Worm (Caenorhabditis elegans) whole organism, early embryonic: ENCODE results near the gene H28G03.3.
A peak's percentile ranks its signal among the peaks of the same experiment; 100 is the strongest.

Source experiments
- B0310.2 ChIP-seq: sonication (generic microtip); optimal IDR thresholded peaks from 2 replicates; lab custom pipeline; 2016; ENCODE audit warnings: mild to moderate bottlenecking, missing genetic modification characterization, missing compliant biosample characterization
- F13C5.2 ChIP-seq: sonication (generic microtip); optimal IDR thresholded peaks from 2 replicates; lab custom pipeline; 2017; ENCODE audit warnings: mild to moderate bottlenecking, missing genetic modification characterization, inconsistent platforms, missing compliant biosample characterization
- aly-1 ChIP-seq: sonication (generic microtip); optimal IDR thresholded peaks from 2 replicates; lab custom pipeline; 2016; ENCODE audit warnings: missing genetic modification characterization, missing compliant biosample characterization
- ama-1 ChIP-seq: fragments of 150-350 bp; optimal IDR thresholded peaks from 2 replicates; lab custom pipeline; 2014
- ceh-13 ChIP-seq: fragments of 200-800 bp; sonication (Bioruptor generic); optimal IDR thresholded peaks from 2 replicates; lab custom pipeline; 2018; ENCODE audit warnings: mild to moderate bottlenecking, missing genetic modification characterization, missing compliant biosample characterization
- ceh-36 ChIP-seq: sonication (generic microtip); optimal IDR thresholded peaks from 2 replicates; lab custom pipeline; 2016; ENCODE audit warnings: missing genetic modification characterization, inconsistent platforms, missing compliant biosample characterization
- ets-7 ChIP-seq: sonication (generic microtip); optimal IDR thresholded peaks from 2 replicates; lab custom pipeline; 2016; ENCODE audit warnings: missing genotype, missing genetic modification characterization, missing compliant biosample characterization
- flt-1 ChIP-seq: fragments of 200-800 bp; sonication (Bioruptor generic); IDR thresholded peaks from 2 replicates; pipeline ENCODE4 v1.3.6; 2022; ENCODE audit warnings: missing genetic modification characterization, missing compliant biosample characterization
- hmbx-1 ChIP-seq: sonication (generic microtip); optimal IDR thresholded peaks from 2 replicates; lab custom pipeline; 2016; ENCODE audit warnings: mild to moderate bottlenecking, missing genetic modification characterization, missing compliant biosample characterization
- hmg-4 ChIP-seq: fragments of 200-800 bp; sonication (Bioruptor generic); optimal IDR thresholded peaks from 2 replicates; lab custom pipeline; 2018; ENCODE audit warnings: mild to moderate bottlenecking, missing genetic modification characterization, missing compliant biosample characterization
- hnd-1 ChIP-seq: sonication (generic microtip); optimal IDR thresholded peaks from 2 replicates; lab custom pipeline; 2016; ENCODE audit warnings: missing genetic modification characterization, missing compliant biosample characterization
- pes-1 ChIP-seq: fragments of 200-800 bp; sonication (Bioruptor generic); IDR thresholded peaks from 2 replicates; pipeline ENCODE4 v1.3.6; 2022; ENCODE audit warnings: missing genetic modification reagents, missing genetic modification characterization, missing compliant biosample characterization
- scrt-1 ChIP-seq: fragments of 200-800 bp; sonication (Bioruptor generic); IDR thresholded peaks from 2 replicates; pipeline ENCODE4 v1.3.6; 2022; ENCODE audit warnings: missing genetic modification characterization, missing compliant biosample characterization
- sea-1 ChIP-seq: fragments of 200-800 bp; sonication (Bioruptor generic); conservative IDR thresholded peaks from 2 replicates; pipeline ENCODE4 v1.3.6; 2022; ENCODE audit warnings: missing genetic modification characterization, missing compliant biosample characterization
- tbx-11 ChIP-seq: fragments of 200-800 bp; sonication (Bioruptor generic); IDR thresholded peaks from 2 replicates; pipeline ENCODE4 v1.3.6; 2022; ENCODE audit warnings: missing genetic modification characterization, missing compliant biosample characterization
- tbx-37 ChIP-seq: fragments of 200-800 bp; sonication (Bioruptor generic); conservative IDR thresholded peaks from 2 replicates; pipeline ENCODE4 v1.3.6; 2022; ENCODE audit warnings: missing genetic modification reagents, missing genetic modification characterization, missing compliant biosample characterization
- tra-4 ChIP-seq: sonication (generic microtip); optimal IDR thresholded peaks from 2 replicates; lab custom pipeline; 2017; ENCODE audit warnings: missing genetic modification characterization, missing compliant biosample characterization

Gene H28G03.3

DNA sequence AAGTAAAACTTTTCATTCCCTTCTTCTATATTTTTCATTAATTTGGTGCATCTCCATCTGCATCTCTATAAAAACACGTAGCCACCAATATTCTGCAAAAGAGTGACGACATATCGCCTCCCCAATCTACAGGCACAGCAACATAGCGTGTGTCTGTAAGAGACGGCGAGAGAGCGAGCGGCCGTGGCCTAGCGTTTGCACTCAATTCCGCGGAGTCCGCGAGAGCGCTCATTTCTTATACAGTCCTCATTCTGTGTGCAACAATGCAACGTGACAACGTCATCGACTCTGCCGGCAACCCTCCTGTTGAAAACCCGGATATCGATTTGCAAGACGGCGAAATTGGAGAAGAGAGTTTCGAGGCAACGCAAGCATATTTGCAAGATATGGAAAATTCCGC is 20.6 kb downstream of the H28G03.3 start, which contains the start of gene H28G03.2:
Gene H28G03.2, plus strand, starts transcription at position 200 of the 400 bp plus-strand sequence.
- TF ChIP-seq flt-1 = no peak
- no peak for TF ChIP-seq ceh-13 (GFP tag; lab: Kevin White, UChicago)
- peak; percentile 64 for TF ChIP-seq aly-1 (tag; lab: Kevin White, UChicago)
- peak; percentile 28 for TF ChIP-seq ets-7
- TF ChIP-seq scrt-1 (GFP tag; lab: Robert Waterston, UW) = no peak
- peak; percentile 71 for TF ChIP-seq hmg-4 (GFP tag; lab: Kevin White, UChicago)
- TF ChIP-seq pes-1 (GFP tag; lab: Robert Waterston, UW) = no peak

DNA sequence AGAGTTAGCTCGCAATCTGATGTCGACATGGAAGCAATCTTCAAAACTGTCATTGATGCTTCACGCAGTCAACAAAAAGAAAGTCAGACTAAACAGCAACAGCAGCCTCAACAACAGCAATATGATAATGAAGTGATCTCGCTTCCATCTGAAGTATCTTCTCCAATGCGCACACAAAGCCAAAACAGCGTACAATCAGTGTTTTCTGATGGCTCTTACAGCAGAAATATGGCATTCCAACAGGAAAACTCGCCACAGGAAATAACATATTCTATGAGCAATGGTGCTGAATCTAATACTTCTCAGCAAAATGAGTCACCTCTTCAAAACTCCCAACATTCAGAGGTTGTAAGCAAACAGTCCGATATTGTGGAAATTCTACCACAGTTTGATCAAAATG is 23.2 kb downstream of the H28G03.3 start:
- TF ChIP-seq flt-1 (no peak), tbx-11 (GFP tag; lab: Robert Waterston, UW) (no peak), hnd-1 (no peak), tra-4 (no peak), pes-1 (GFP tag; lab: Robert Waterston, UW) (no peak), ceh-36 (tag; lab: Kevin White, UChicago) (no peak), ama-1 (lab: Kevin White, UChicago) (no peak), hmg-4 (GFP tag; lab: Kevin White, UChicago) (no peak), scrt-1 (GFP tag; lab: Robert Waterston, UW) (no peak), F13C5.2 (no peak), aly-1 (tag; lab: Kevin White, UChicago) (no peak), B0310.2 (tag; lab: Kevin White, UChicago) (no peak), ceh-13 (GFP tag; lab: Kevin White, UChicago) (no peak), sea-1 (GFP tag; lab: Robert Waterston, UW) (no peak), ets-7 (no peak), tbx-37 (no peak), hmbx-1 (tag; lab: Kevin White, UChicago) (no peak)

DNA sequence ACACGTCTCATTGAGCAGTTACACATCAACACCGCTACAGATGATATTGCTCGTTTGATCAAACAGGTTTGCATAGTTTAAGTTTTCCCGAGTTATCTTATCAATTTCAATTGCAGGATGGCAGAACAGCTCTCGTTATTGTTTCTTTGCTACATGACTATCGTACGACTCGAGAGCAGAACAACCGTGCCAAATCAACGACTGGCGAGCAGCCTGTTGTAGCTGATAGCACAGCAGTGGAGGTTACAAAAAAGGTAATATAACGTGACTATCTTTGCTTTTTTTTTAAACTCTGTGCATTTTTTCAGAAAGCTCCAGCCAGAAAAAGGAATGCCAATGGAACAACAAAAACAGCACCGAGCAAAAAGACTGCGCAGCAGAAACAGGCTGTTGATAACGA is 23.8 kb downstream of the H28G03.3 start:
- TF ChIP-seq tbx-11 (GFP tag; lab: Robert Waterston, UW) = no peak

DNA sequence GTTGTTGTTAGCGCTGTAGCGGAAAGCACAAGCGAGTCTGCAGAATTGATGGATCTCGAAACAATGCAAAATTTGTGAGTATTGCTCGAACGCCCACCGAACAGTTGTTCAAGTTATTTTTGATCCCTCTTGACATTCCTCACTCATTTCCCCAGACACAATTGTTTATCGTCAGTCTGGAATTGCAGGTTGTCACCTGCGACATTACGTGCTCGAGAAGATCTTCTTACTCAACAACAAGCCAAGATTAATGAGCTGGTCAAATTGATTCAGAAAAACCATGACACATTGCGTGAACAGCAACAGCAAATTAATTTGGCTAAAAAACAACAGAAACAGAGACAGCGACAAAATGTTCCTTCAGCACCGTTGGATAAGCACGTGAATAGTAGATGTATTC is 24.3 kb downstream of the H28G03.3 start:
- TF ChIP-seq flt-1 (no peak), ama-1 (lab: Kevin White, UChicago) (no peak), F13C5.2 (no peak), hmg-4 (GFP tag; lab: Kevin White, UChicago) (no peak), tbx-11 (GFP tag; lab: Robert Waterston, UW) (no peak), sea-1 (GFP tag; lab: Robert Waterston, UW) (no peak), scrt-1 (GFP tag; lab: Robert Waterston, UW) (no peak)

DNA sequence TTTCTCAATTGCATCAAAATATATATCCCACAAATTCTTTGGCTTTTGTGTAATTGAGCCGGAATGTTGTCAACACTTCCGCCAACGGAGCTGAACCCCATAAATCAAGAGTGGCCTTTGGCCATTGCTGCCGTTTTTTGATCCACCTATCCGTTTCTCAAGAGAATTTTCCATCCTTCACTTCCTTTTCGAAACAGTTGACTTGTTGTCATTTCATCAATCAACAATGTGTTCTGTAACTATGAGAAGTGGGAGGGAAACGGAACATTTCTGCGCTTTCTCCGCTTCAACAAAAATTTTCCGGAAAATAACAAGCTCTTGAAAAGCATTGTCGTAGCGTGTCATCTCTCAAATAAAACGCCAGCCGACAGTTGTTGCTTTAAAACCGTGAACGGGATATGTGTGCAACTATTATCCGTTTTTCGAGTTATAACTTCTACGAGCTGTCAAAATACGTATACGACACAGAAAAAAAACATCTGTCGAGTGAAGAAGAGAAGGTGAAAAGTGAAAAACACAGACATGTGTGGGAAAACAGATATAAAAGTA is 26.3 kb downstream of the H28G03.3 start:
- no peak for TF ChIP-seq F13C5.2
- TF ChIP-seq tra-4 = no peak
- no peak for TF ChIP-seq hmbx-1 (tag; lab: Kevin White, UChicago)
- no peak for TF ChIP-seq hmg-4 (GFP tag; lab: Kevin White, UChicago)
- no peak for TF ChIP-seq tbx-11 (GFP tag; lab: Robert Waterston, UW)
- no peak for TF ChIP-seq tbx-37
- no peak for TF ChIP-seq flt-1
- TF ChIP-seq B0310.2 (tag; lab: Kevin White, UChicago) = no peak
- no peak for TF ChIP-seq sea-1 (GFP tag; lab: Robert Waterston, UW)
- TF ChIP-seq aly-1 (tag; lab: Kevin White, UChicago) = no peak
- TF ChIP-seq pes-1 (GFP tag; lab: Robert Waterston, UW) = no peak

DNA sequence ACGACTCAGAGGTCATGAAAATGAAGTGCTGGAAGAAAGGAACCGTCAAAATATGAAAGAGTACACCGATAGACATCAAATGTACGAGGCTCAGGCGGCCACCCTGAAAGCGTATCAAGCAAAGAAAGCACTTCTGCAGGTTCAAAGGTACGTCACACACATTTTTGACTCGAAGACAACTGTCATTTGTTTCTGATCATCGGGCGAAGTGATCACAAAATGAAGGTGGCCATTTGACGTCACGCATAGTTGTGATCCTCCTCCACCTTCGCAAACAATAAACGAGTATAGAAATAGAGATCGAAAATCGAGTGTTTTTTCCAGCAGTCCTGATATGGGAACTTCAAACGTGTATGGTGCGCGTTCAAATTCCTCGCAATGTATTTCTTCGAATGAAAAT is 26.9 kb downstream of the H28G03.3 start:
- TF ChIP-seq F13C5.2 (no peak), hmg-4 (GFP tag; lab: Kevin White, UChicago) (no peak), tra-4 (no peak), hmbx-1 (tag; lab: Kevin White, UChicago) (no peak), B0310.2 (tag; lab: Kevin White, UChicago) (no peak), tbx-11 (GFP tag; lab: Robert Waterston, UW) (no peak), sea-1 (GFP tag; lab: Robert Waterston, UW) (no peak), scrt-1 (GFP tag; lab: Robert Waterston, UW) (no peak), flt-1 (no peak), aly-1 (tag; lab: Kevin White, UChicago) (no peak), ets-7 (no peak)

DNA sequence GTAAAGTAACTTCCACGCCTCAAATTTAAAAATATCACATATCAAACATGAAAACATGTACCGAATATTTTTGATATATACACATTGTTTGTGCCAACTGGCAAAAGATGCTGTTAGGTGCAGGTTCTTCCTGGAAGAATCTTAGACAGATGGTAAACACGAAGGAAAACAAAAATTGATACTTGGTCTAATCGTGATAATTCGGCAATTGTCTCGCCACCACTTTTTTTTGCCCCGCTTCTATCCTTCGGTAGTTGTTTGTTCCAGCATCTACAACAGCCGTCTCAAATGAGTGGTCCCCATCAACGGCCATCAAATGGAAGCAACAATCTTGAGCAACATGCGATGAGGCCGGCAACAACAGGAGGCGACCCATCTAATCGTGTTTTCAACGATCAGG is 28.7 kb downstream of the H28G03.3 start:
- TF ChIP-seq sea-1 (GFP tag; lab: Robert Waterston, UW) (no peak), pes-1 (GFP tag; lab: Robert Waterston, UW) (no peak), ceh-36 (tag; lab: Kevin White, UChicago) (no peak), ama-1 (lab: Kevin White, UChicago) (no peak), hmg-4 (GFP tag; lab: Kevin White, UChicago) (no peak), hnd-1 (no peak), F13C5.2 (no peak)

DNA sequence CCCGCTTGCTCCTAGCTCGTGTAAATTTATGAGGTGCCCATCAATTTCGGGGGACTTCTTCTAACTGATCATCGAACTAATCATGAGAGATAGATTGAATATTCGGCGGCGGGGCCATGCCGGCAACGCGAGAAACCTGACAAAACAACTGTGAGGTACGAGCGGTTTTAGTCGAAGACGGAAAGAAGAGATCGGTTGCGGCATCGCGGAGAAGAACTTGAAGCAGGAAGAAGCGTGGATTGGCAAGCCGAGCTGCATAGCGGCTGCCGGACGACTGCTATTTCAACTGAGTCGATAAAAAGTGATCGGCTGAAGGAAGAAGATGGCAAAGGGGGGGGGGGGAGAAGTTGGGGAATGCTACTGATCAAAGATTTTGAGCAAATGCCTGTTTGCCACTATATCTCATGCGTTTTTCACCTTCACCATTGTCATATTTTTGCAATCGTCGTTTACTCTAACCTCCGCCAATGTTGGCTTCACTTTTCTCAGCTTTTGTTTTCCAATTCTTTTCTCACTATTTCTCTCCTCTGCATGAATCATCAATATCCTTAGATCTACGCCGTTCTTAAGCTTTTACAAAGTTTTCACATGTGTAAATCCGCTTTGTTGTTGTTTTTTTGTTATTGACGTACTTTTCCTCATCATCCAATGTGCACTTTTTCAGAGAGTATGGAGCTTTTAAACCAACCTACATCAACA is 30.6 kb downstream of the H28G03.3 start, which contains the start of gene pqn-62:
Gene pqn-62, plus strand, starts transcription at position 649 of the 699 bp plus-strand sequence.
- TF ChIP-seq ets-7 (no peak), pes-1 (GFP tag; lab: Robert Waterston, UW) (no peak), ama-1 (lab: Kevin White, UChicago) (no peak), ceh-13 (GFP tag; lab: Kevin White, UChicago) (no peak), F13C5.2 (no peak), tra-4 (no peak)
